Fruit fly (Drosophila melanogaster) whole organism, wandering third instar larva: Measurements from ENCODE around the gene CG45060.

Experiments
- Dfd ChIP-seq: fragments of >200 bp; optimal IDR thresholded peaks from 2 replicates; lab custom pipeline; 2017; ENCODE audit warnings: missing biosample characterization, missing genetic modification characterization
- Hr78 ChIP-seq: fragments of >200 bp; optimal IDR thresholded peaks from 2 replicates; lab custom pipeline; 2017; ENCODE audit warnings: missing biosample characterization, missing genetic modification characterization
- Jra ChIP-seq: sonication (Bioruptor generic); optimal IDR thresholded peaks from 2 replicates; lab custom pipeline; 2016; ENCODE audit warnings: missing biosample characterization, missing genetic modification characterization
- Myc ChIP-seq: fragments of >200 bp; optimal IDR thresholded peaks from 2 replicates; lab custom pipeline; 2017
- br ChIP-seq: fragments of 200-800 bp; sonication (Bioruptor generic); optimal IDR thresholded peaks from 2 replicates; lab custom pipeline; 2016; ENCODE audit warnings: missing biosample characterization, missing genetic modification characterization
- dmrt93B ChIP-seq: fragments of 200-800 bp; sonication (Bioruptor generic); optimal IDR thresholded peaks from 2 replicates; lab custom pipeline; 2018; ENCODE audit warnings: missing biosample characterization, mild to moderate bottlenecking, missing genetic modification characterization
- dsf ChIP-seq: sonication (Bioruptor generic); optimal IDR thresholded peaks from 2 replicates; lab custom pipeline; 2016; ENCODE audit warnings: missing biosample characterization, missing genetic modification characterization, borderline replicate concordance
- h ChIP-seq: fragments of 200-800 bp; sonication (Bioruptor generic); optimal IDR thresholded peaks from 3 replicates; lab custom pipeline; 2016; ENCODE audit warnings: missing biosample characterization, mild to moderate bottlenecking, missing genetic modification characterization
- psq ChIP-seq: fragments of 200-800 bp; sonication (Bioruptor generic); optimal IDR thresholded peaks from 3 replicates; lab custom pipeline; 2017; ENCODE audit warnings: missing biosample characterization, mild to moderate bottlenecking, missing genetic modification characterization, moderate library complexity
- sage ChIP-seq: fragments of 200-800 bp; sonication (Bioruptor generic); optimal IDR thresholded peaks from 2 replicates; lab custom pipeline; 2016; ENCODE audit warnings: missing biosample characterization, mild to moderate bottlenecking, missing genetic modification characterization
- tai ChIP-seq: sonication (Bioruptor generic); optimal IDR thresholded peaks from 2 replicates; lab custom pipeline; 2016; ENCODE audit warnings: missing biosample characterization, missing genetic modification characterization

dm6 chrX:9878125-9878524 is 9.8 kb upstream of the CG45060 start, which contains the start of gene CG1468:
- TF ChIP-seq tai (GFP tag; lab: Kevin White, UChicago): no peak
- TF ChIP-seq psq (GFP tag; lab: Kevin White, UChicago): no peak
- no peak for TF ChIP-seq Hr78 (GFP tag; lab: Kevin White, UChicago)
- no peak for TF ChIP-seq dsf (GFP tag; lab: Kevin White, UChicago)
- no peak for TF ChIP-seq sage
- no peak for TF ChIP-seq Dfd
- no peak for TF ChIP-seq dmrt93B (GFP tag; lab: Kevin White, UChicago)
- no peak for TF ChIP-seq Jra (GFP tag; lab: Kevin White, UChicago)
- no peak for TF ChIP-seq h (GFP tag; lab: Kevin White, UChicago)
- no peak for TF ChIP-seq br
- peak; percentile 17 for TF ChIP-seq Myc (lab: Kevin White, UChicago)
